Worm (Caenorhabditis elegans): ENCODE data around the gene rbd-1.

Gene rbd-1

DNA sequence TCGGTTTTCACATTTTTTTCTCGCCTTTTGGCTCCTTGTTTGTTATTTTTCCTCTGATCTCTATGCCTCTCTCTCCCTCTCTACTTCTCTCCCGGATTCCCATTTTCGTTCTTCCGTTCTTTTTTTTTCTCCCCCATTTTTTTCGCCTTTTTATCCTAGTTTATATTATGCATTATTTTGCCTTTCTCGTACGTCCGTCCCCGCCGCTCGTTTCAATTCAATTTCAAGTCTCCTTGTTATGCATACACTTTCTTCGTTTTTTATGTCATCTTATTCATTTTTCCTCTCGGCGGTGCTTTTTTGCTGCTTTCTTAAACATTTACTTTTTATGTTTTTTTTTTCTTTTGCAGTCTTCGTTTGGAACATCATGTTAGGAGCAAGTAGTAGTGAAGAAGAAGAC lies 48.7 kb downstream of the rbd-1 start, which contains the start of gene unc-31:
unc-31 (plus strand) TSS at position 349 of the 400 bp plus-strand sequence.
- TF ChIP-seq ces-1 (GFP tag; optimal IDR thresholded peaks at IDR 0.05) (peak; percentile 52), mls-2 (tag; optimal IDR thresholded peaks at IDR 0.05) (no peak)
